Fruit fly (Drosophila melanogaster) whole organism, embryonic: Measurements from ENCODE around the gene kek4.

ENCODE experiments used
- BtbVII ChIP-seq: fragments of 200-800 bp; sonication (Bioruptor generic); optimal IDR thresholded peaks from 3 replicates; lab custom pipeline; 2017; ENCODE audit warnings: missing biosample characterization, mild to moderate bottlenecking, missing genetic modification characterization
- CG1024 ChIP-seq: fragments of 200-800 bp; sonication (Bioruptor generic); IDR thresholded peaks from 2 replicates; pipeline ENCODE4 v1.3.6; 2022; ENCODE audit warnings: missing biosample characterization, missing genetic modification characterization
- CG10366 ChIP-seq: fragments of 200-800 bp; sonication (Bioruptor generic); IDR thresholded peaks from 2 replicates; pipeline ENCODE4 v1.3.6; 2022; ENCODE audit warnings: missing biosample characterization, missing genetic modification characterization
- CG10565 ChIP-seq: fragments of 200-800 bp; sonication (Bioruptor generic); optimal IDR thresholded peaks from 3 replicates; lab custom pipeline; 2016; ENCODE audit warnings: missing biosample characterization, mild to moderate bottlenecking, missing genetic modification characterization
- CG11504 ChIP-seq: fragments of 200-800 bp; sonication (Bioruptor generic); optimal IDR thresholded peaks from 3 replicates; lab custom pipeline; 2019; ENCODE audit warnings: missing biosample characterization, mild to moderate bottlenecking, missing genetic modification characterization, moderate library complexity
- CG11723 ChIP-seq: fragments of 200-800 bp; sonication (Bioruptor generic); optimal IDR thresholded peaks from 2 replicates; lab custom pipeline; 2017; ENCODE audit warnings: missing biosample characterization, mild to moderate bottlenecking, missing genetic modification characterization
- CG13424 ChIP-seq: fragments of 200-800 bp; sonication (Bioruptor generic); optimal IDR thresholded peaks from 2 replicates; lab custom pipeline; 2019; ENCODE audit warnings: missing biosample characterization, mild to moderate bottlenecking, missing genetic modification characterization, moderate library complexity
- CG14014 ChIP-seq: fragments of 200-800 bp; sonication (Bioruptor generic); IDR thresholded peaks from 2 replicates; pipeline ENCODE4 v1.3.6; 2022; ENCODE audit warnings: missing biosample characterization, missing genetic modification characterization
- CG14965 ChIP-seq: fragments of 200-800 bp; sonication (Bioruptor generic); optimal IDR thresholded peaks from 2 replicates; lab custom pipeline; 2016; ENCODE audit warnings: missing biosample characterization, missing genetic modification characterization, borderline replicate concordance
- CG16779 ChIP-seq: fragments of 200-800 bp; sonication (Bioruptor generic); IDR thresholded peaks from 2 replicates; pipeline ENCODE4 v1.3.6; 2022; ENCODE audit warnings: missing biosample characterization, missing genetic modification characterization
- CG16815 ChIP-seq: fragments of 200-800 bp; sonication (Bioruptor generic); optimal IDR thresholded peaks from 3 replicates; lab custom pipeline; 2017; ENCODE audit warnings: missing biosample characterization, mild to moderate bottlenecking, missing genetic modification characterization
- CG17612 ChIP-seq: fragments of 200-800 bp; sonication (Bioruptor generic); IDR thresholded peaks from 2 replicates; pipeline ENCODE4 v1.3.6; 2022; ENCODE audit warnings: missing biosample characterization, missing genetic modification characterization
- CG1832 ChIP-seq: fragments of 200-800 bp; sonication (Bioruptor generic); optimal IDR thresholded peaks from 2 replicates; lab custom pipeline; 2017; ENCODE audit warnings: missing biosample characterization, mild to moderate bottlenecking, missing genetic modification characterization, inconsistent platforms
- CG31388 ChIP-seq: fragments of 200-800 bp; sonication (Bioruptor generic); optimal IDR thresholded peaks from 2 replicates; lab custom pipeline; 2016; ENCODE audit warnings: missing biosample characterization, missing genetic modification characterization
- CG32532 ChIP-seq: fragments of 200-800 bp; sonication (Bioruptor generic); IDR thresholded peaks from 2 replicates; pipeline ENCODE4 v1.3.6; 2022; ENCODE audit warnings: missing biosample characterization, missing genetic modification characterization
- CG32772 ChIP-seq: fragments of 200-800 bp; sonication (Bioruptor generic); IDR thresholded peaks from 2 replicates; pipeline ENCODE4 v1.3.6; 2022; ENCODE audit warnings: missing biosample characterization, missing genetic modification characterization
- CG3281 ChIP-seq: fragments of 200-800 bp; sonication (Bioruptor generic); optimal IDR thresholded peaks from 3 replicates; lab custom pipeline; 2017; ENCODE audit warnings: missing biosample characterization, mild to moderate bottlenecking, missing genetic modification characterization
- CG33557 ChIP-seq: fragments of 200-800 bp; sonication (Bioruptor generic); optimal IDR thresholded peaks from 2 replicates; lab custom pipeline; 2019; ENCODE audit warnings: missing biosample characterization, mild to moderate bottlenecking, missing genetic modification characterization, moderate library complexity
- CG3407 ChIP-seq: fragments of 200-800 bp; sonication (Bioruptor generic); optimal IDR thresholded peaks from 2 replicates; lab custom pipeline; 2018; ENCODE audit warnings: missing biosample characterization, mild to moderate bottlenecking, missing genetic modification characterization
- CG5953 ChIP-seq: fragments of 200-800 bp; sonication (Bioruptor generic); IDR thresholded peaks from 2 replicates; pipeline ENCODE4 v1.3.6; 2022; ENCODE audit warnings: missing biosample characterization, missing genetic modification characterization
- CG8359 ChIP-seq: fragments of 200-800 bp; sonication (Bioruptor generic); optimal IDR thresholded peaks from 2 replicates; lab custom pipeline; 2017; ENCODE audit warnings: missing biosample characterization, mild to moderate bottlenecking, missing genetic modification characterization, borderline replicate concordance
- CG9609 ChIP-seq: fragments of 200-800 bp; sonication (Bioruptor generic); optimal IDR thresholded peaks from 3 replicates; lab custom pipeline; 2016; ENCODE audit warnings: missing biosample characterization, missing genetic modification characterization
- Dad ChIP-seq: fragments of 200-800 bp; sonication (Bioruptor generic); optimal IDR thresholded peaks from 3 replicates; lab custom pipeline; 2016; ENCODE audit warnings: missing biosample characterization, missing genetic modification characterization
- Dip3 ChIP-seq: fragments of 200-800 bp; sonication (Bioruptor generic); optimal IDR thresholded peaks from 3 replicates; lab custom pipeline; 2016; ENCODE audit warnings: missing biosample characterization, missing genetic modification characterization
- Elba2 ChIP-seq: fragments of 200-800 bp; sonication (Bioruptor generic); optimal IDR thresholded peaks from 3 replicates; lab custom pipeline; 2016; ENCODE audit warnings: missing biosample characterization, missing genetic modification characterization
- HLHmδ ChIP-seq: fragments of 200-800 bp; sonication (Bioruptor generic); optimal IDR thresholded peaks from 2 replicates; lab custom pipeline; 2018; ENCODE audit warnings: missing biosample characterization, mild to moderate bottlenecking, missing genetic modification characterization, moderate library complexity
- Hmr ChIP-seq: fragments of 200-800 bp; sonication (Bioruptor generic); optimal IDR thresholded peaks from 3 replicates; lab custom pipeline; 2017; ENCODE audit warnings: mild to moderate bottlenecking, missing biosample characterization, missing genetic modification reagents, missing genetic modification characterization
- Hsf ChIP-seq: fragments of 200-800 bp; sonication (Bioruptor generic); optimal IDR thresholded peaks from 3 replicates; lab custom pipeline; 2016; ENCODE audit warnings: missing biosample characterization, missing genetic modification characterization
- Med ChIP-seq: fragments of 200-800 bp; sonication (Bioruptor generic); peaks from one replicate; lab custom pipeline; 2016; ENCODE audit warnings: missing biosample characterization, missing genetic modification characterization, mild to moderate bottlenecking, inconsistent platforms, moderate library complexity
- Opbp ChIP-seq: fragments of 200-800 bp; sonication (Bioruptor generic); IDR thresholded peaks from 3 replicates; pipeline ENCODE4 v1.3.6; 2022; ENCODE audit warnings: missing biosample characterization, missing genetic modification characterization; ENCODE audit not compliant: partially characterized antibody
- Ptx1 ChIP-seq: fragments of 200-800 bp; sonication (Bioruptor generic); IDR thresholded peaks from 2 replicates; pipeline ENCODE4 v1.3.6; 2022; ENCODE audit warnings: missing biosample characterization, missing genetic modification characterization
- Sox100B ChIP-seq: fragments of 200-800 bp; sonication (Bioruptor generic); optimal IDR thresholded peaks from 3 replicates; lab custom pipeline; 2018; ENCODE audit warnings: missing biosample characterization, mild to moderate bottlenecking, missing genetic modification characterization
- Sry-β ChIP-seq: fragments of 200-800 bp; sonication (Bioruptor generic); optimal IDR thresholded peaks from 2 replicates; lab custom pipeline; 2018; ENCODE audit warnings: missing biosample characterization, mild to moderate bottlenecking, missing genetic modification characterization, moderate library complexity
- Xrp1 ChIP-seq: fragments of 200-800 bp; sonication (Bioruptor generic); IDR thresholded peaks from 2 replicates; pipeline ENCODE4 v1.3.6; 2022; ENCODE audit warnings: missing biosample characterization, missing genetic modification characterization
- amos ChIP-seq: fragments of 200-800 bp; sonication (Bioruptor generic); IDR thresholded peaks from 2 replicates; pipeline ENCODE4 v1.3.6; 2022; ENCODE audit warnings: missing biosample characterization, missing genetic modification characterization; ENCODE audit not compliant: partially characterized antibody
- cas ChIP-seq: fragments of 200-800 bp; sonication (Bioruptor generic); IDR thresholded peaks from 2 replicates; pipeline ENCODE4 v1.3.6; 2022; ENCODE audit warnings: missing biosample characterization, missing genetic modification characterization
- cato ChIP-seq: fragments of 200-800 bp; sonication (Bioruptor generic); optimal IDR thresholded peaks from 2 replicates; lab custom pipeline; 2016; ENCODE audit warnings: missing biosample characterization, missing genetic modification characterization, borderline replicate concordance
- da ChIP-seq: fragments of 200-800 bp; sonication (Bioruptor generic); optimal IDR thresholded peaks from 2 replicates; lab custom pipeline; 2016; ENCODE audit warnings: missing biosample characterization, missing genetic modification characterization
- dimm ChIP-seq: fragments of 200-800 bp; sonication (Bioruptor generic); IDR thresholded peaks from 2 replicates; pipeline ENCODE4 v1.3.6; 2022; ENCODE audit warnings: missing biosample characterization, missing genetic modification characterization
- dmrt11E ChIP-seq: fragments of 200-800 bp; sonication (Bioruptor generic); optimal IDR thresholded peaks from 3 replicates; lab custom pipeline; 2018; ENCODE audit warnings: missing biosample characterization, mild to moderate bottlenecking, missing genetic modification characterization, moderate library complexity
- dpn ChIP-seq, 2 experiments: fragments of 200-800 bp; sonication (Bioruptor generic); optimal IDR thresholded peaks; 3 replicates each; lab custom pipeline; 2016; ENCODE audit warnings: missing biosample characterization in 2 of 2, missing genetic modification characterization in 2 of 2
- ftz-f1 ChIP-seq: fragments of 200-800 bp; sonication (Bioruptor generic); optimal IDR thresholded peaks from 2 replicates; lab custom pipeline; 2016; ENCODE audit warnings: missing biosample characterization, missing genetic modification characterization
- ham ChIP-seq: fragments of 200-800 bp; sonication (Bioruptor generic); IDR thresholded peaks from 2 replicates; pipeline ENCODE4 v1.3.6; 2022; ENCODE audit warnings: missing biosample characterization, missing genetic modification characterization
- jing ChIP-seq: fragments of 200-800 bp; sonication (Bioruptor generic); optimal IDR thresholded peaks from 2 replicates; lab custom pipeline; 2018; ENCODE audit warnings: missing biosample characterization, mild to moderate bottlenecking, missing genetic modification characterization
- lmd ChIP-seq: fragments of 200-800 bp; sonication (Bioruptor generic); IDR thresholded peaks from 2 replicates; pipeline ENCODE4 v1.3.6; 2022; ENCODE audit warnings: missing biosample characterization, missing genetic modification characterization
- sisA ChIP-seq: fragments of 200-800 bp; sonication (Bioruptor generic); IDR thresholded peaks from 2 replicates; pipeline ENCODE4 v1.3.6; 2022; ENCODE audit warnings: missing biosample characterization, missing genetic modification characterization
- so ChIP-seq: fragments of 200-800 bp; sonication (Bioruptor generic); IDR thresholded peaks from 3 replicates; pipeline ENCODE4 v1.3.6; 2022; ENCODE audit warnings: missing biosample characterization, missing genetic modification characterization
- sr ChIP-seq: fragments of 200-800 bp; sonication (Bioruptor generic); IDR thresholded peaks from 3 replicates; pipeline ENCODE4 v1.3.6; 2022; ENCODE audit warnings: missing biosample characterization, missing genetic modification characterization
- unc-4 ChIP-seq: fragments of 200-800 bp; sonication (Bioruptor generic); IDR thresholded peaks from 2 replicates; pipeline ENCODE4 v1.3.6; 2022; ENCODE audit warnings: missing biosample characterization, missing genetic modification characterization; ENCODE audit not compliant: partially characterized antibody
- usp ChIP-seq: fragments of >200 bp; optimal IDR thresholded peaks from 2 replicates; lab custom pipeline; 2017; ENCODE audit warnings: missing biosample characterization, missing genetic modification characterization
- wor ChIP-seq: fragments of 200-800 bp; sonication (Bioruptor generic); IDR thresholded peaks from 2 replicates; pipeline ENCODE4 v1.3.6; 2022; ENCODE audit warnings: missing biosample characterization, missing genetic modification characterization

Gene kek4

DNA sequence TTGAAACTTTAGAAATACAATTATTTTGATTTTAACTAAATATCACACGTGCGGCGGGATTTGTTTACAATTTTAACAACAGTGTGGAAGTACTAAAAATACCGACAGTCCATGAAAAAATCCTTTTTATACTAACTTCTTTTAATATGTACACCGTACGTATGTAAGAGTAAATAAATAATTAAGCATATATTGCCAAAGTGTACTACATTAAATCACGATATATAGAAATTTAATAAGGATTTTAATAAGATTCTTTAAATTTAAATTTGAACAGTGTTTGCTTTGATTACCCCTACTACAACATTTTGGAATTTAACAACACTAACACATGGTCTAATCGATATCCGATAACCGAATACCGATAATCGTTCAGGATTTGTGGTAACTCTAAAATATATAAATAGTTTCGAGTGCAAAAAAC lies 7.1 kb upstream of the kek4 start, which contains the start of the genes Ski6 and CG16812 (continued):
- TF ChIP-seq CG33557 (GFP tag; lab: Kevin White, UChicago) = peak; percentile 41
- peak; percentile 53; the same call in 1 of the 2 replicates for TF ChIP-seq CG14014 (GFP tag; lab: Robert Waterston, UW)
- TF ChIP-seq CG10565 (GFP tag; lab: Kevin White, UChicago) = no peak
- TF ChIP-seq ftz-f1 (GFP tag; lab: Kevin White, UChicago) = no peak
- TF ChIP-seq CG14965 (GFP tag; lab: Kevin White, UChicago) = no peak
- TF ChIP-seq CG9609 (GFP tag; lab: Kevin White, UChicago) = no peak
- peak; percentile 62 for TF ChIP-seq Hsf (GFP tag; lab: Kevin White, UChicago)
- TF ChIP-seq Ptx1 = peak; percentile 77
- peak; percentile 34 for TF ChIP-seq cato (GFP tag; lab: Kevin White, UChicago)
- TF ChIP-seq Dad = no peak
- no peak for TF ChIP-seq CG31388
- no peak for TF ChIP-seq CG11723 (GFP tag; lab: Kevin White, UChicago)
- TF ChIP-seq wor (GFP tag; lab: Robert Waterston, UW) = no peak
- TF ChIP-seq Opbp (GFP tag; lab: Robert Waterston, UW) = peak; percentile 57; the same call in 2 of the 3 replicates
- no peak for TF ChIP-seq sr (GFP tag; lab: Robert Waterston, UW)
- peak; percentile 67 for TF ChIP-seq dmrt11E (tag; lab: Kevin White, UChicago)
- no peak for TF ChIP-seq CG8359 (GFP tag; lab: Kevin White, UChicago)
- TF ChIP-seq CG32532 (GFP tag; lab: Robert Waterston, UW) = peak; percentile 83
- TF ChIP-seq CG1832 = no peak
- peak; percentile 23; the same call in 1 of the 2 replicates for TF ChIP-seq CG16779 (GFP tag; lab: Robert Waterston, UW)
- TF ChIP-seq CG3407 (GFP tag; lab: Kevin White, UChicago) = peak; percentile 34
- peak; percentile 30 for TF ChIP-seq Dip3 (GFP tag; lab: Kevin White, UChicago)
- no peak for TF ChIP-seq dimm (GFP tag; lab: Robert Waterston, UW)
- TF ChIP-seq lmd (GFP tag; lab: Robert Waterston, UW) = no peak
- TF ChIP-seq jing (GFP tag; lab: Kevin White, UChicago) = no peak
- no peak for TF ChIP-seq BtbVII
- no peak; the same call in 2 of the 3 replicates for TF ChIP-seq so (GFP tag; lab: Robert Waterston, UW)
- TF ChIP-seq CG32772 (GFP tag; lab: Robert Waterston, UW) = peak; percentile 56
- TF ChIP-seq CG13424 (tag; lab: Kevin White, UChicago) = peak; percentile 85
- TF ChIP-seq CG10366 (GFP tag; lab: Robert Waterston, UW) = peak; percentile 64
- TF ChIP-seq CG5953 (GFP tag; lab: Robert Waterston, UW) = no peak
- peak; percentile 16; the same call in 1 of the 2 replicates for TF ChIP-seq amos (GFP tag; lab: Robert Waterston, UW)
- peak; percentile 60 for TF ChIP-seq CG16815
- TF ChIP-seq Elba2 (GFP tag; lab: Kevin White, UChicago) = peak; percentile 29
- peak; percentile 84 for TF ChIP-seq Med
- TF ChIP-seq da (GFP tag; lab: Kevin White, UChicago) = no peak
- peak; percentile 2 to 80 for TF ChIP-seq dpn (GFP tag; optimal IDR thresholded peaks at IDR 0.05; lab: Kevin White, UChicago)
- no peak for TF ChIP-seq Sox100B (GFP tag; lab: Kevin White, UChicago)
- TF ChIP-seq sisA (GFP tag; lab: Robert Waterston, UW) = 0 out of 2 replicates have a peak, but pooled peaks have one; percentile 16
- TF ChIP-seq CG1024 = peak; percentile 22; the same call in 1 of the 2 replicates
- TF ChIP-seq CG3281 (GFP tag; lab: Kevin White, UChicago) = no peak
- TF ChIP-seq CG11504 (tag; lab: Kevin White, UChicago) = no peak
- TF ChIP-seq CG17612 = no peak
- peak; percentile 76 for TF ChIP-seq Xrp1 (GFP tag; lab: Robert Waterston, UW)
- no peak for TF ChIP-seq ham (GFP tag; lab: Robert Waterston, UW)
- TF ChIP-seq HLHmδ (GFP tag; lab: Kevin White, UChicago) = no peak
- peak; percentile 61 for TF ChIP-seq unc-4
- peak; percentile 73 for TF ChIP-seq cas
- no peak for TF ChIP-seq Sry-β (GFP tag; lab: Kevin White, UChicago)
- no peak for TF ChIP-seq usp (GFP tag; lab: Kevin White, UChicago)
- peak; percentile 71 for TF ChIP-seq Hmr (GFP tag; lab: Kevin White, UChicago)
